Fruit fly (Drosophila melanogaster) whole organism, embryonic: ENCODE data around the gene Zw.
A peak's percentile ranks its signal among the peaks of the same experiment; 100 is the strongest.

Experiments used
- Blimp-1 ChIP-seq: fragments of 200-800 bp; sonication (Bioruptor generic); optimal IDR thresholded peaks from 3 replicates; lab custom pipeline; 2018; ENCODE audit warnings: missing biosample characterization, missing genetic modification characterization, mild to moderate bottlenecking, moderate library complexity, missing genetic modification reagents
- CG1024 ChIP-seq: fragments of 200-800 bp; sonication (Bioruptor generic); IDR thresholded peaks from 2 replicates; pipeline ENCODE4 v1.3.6; 2022; ENCODE audit warnings: missing biosample characterization, missing genetic modification characterization
- CG11504 ChIP-seq: fragments of 200-800 bp; sonication (Bioruptor generic); optimal IDR thresholded peaks from 3 replicates; lab custom pipeline; 2019; ENCODE audit warnings: missing biosample characterization, mild to moderate bottlenecking, missing genetic modification characterization, moderate library complexity
- CG12744 ChIP-seq: fragments of 200-800 bp; sonication (Bioruptor generic); optimal IDR thresholded peaks from 2 replicates; lab custom pipeline; 2016; ENCODE audit warnings: missing biosample characterization, missing genetic modification characterization
- CG14965 ChIP-seq: fragments of 200-800 bp; sonication (Bioruptor generic); optimal IDR thresholded peaks from 2 replicates; lab custom pipeline; 2016; ENCODE audit warnings: missing biosample characterization, missing genetic modification characterization, borderline replicate concordance
- CG15073 ChIP-seq: fragments of 200-800 bp; sonication (Bioruptor generic); optimal IDR thresholded peaks from 2 replicates; lab custom pipeline; 2016; ENCODE audit warnings: missing biosample characterization, missing genetic modification characterization
- CG1602 ChIP-seq: fragments of 200-800 bp; sonication (Bioruptor generic); optimal IDR thresholded peaks from 3 replicates; lab custom pipeline; 2016; ENCODE audit warnings: missing biosample characterization, missing genetic modification characterization
- CG1792 ChIP-seq: fragments of 200-800 bp; sonication (Bioruptor generic); optimal IDR thresholded peaks from 2 replicates; lab custom pipeline; 2016; ENCODE audit warnings: missing biosample characterization, missing genetic modification characterization
- CG18599 ChIP-seq: fragments of 200-800 bp; sonication (Bioruptor generic); optimal IDR thresholded peaks from 3 replicates; lab custom pipeline; 2017; ENCODE audit warnings: missing biosample characterization, missing genetic modification characterization, mild to moderate bottlenecking, moderate library complexity, missing genetic modification reagents
- CG32767 ChIP-seq: fragments of 200-800 bp; sonication (Bioruptor generic); IDR thresholded peaks from 2 replicates; pipeline ENCODE4 v1.3.6; 2022; ENCODE audit warnings: missing biosample characterization, missing genetic modification characterization
- CG3281 ChIP-seq: fragments of 200-800 bp; sonication (Bioruptor generic); optimal IDR thresholded peaks from 3 replicates; lab custom pipeline; 2017; ENCODE audit warnings: missing biosample characterization, mild to moderate bottlenecking, missing genetic modification characterization
- CG33557 ChIP-seq: fragments of 200-800 bp; sonication (Bioruptor generic); optimal IDR thresholded peaks from 2 replicates; lab custom pipeline; 2019; ENCODE audit warnings: missing biosample characterization, mild to moderate bottlenecking, missing genetic modification characterization, moderate library complexity
- CG7987 ChIP-seq: fragments of 200-800 bp; sonication (Bioruptor generic); optimal IDR thresholded peaks from 2 replicates; lab custom pipeline; 2018; ENCODE audit warnings: missing biosample characterization, mild to moderate bottlenecking, missing genetic modification characterization, moderate library complexity
- CG8924 ChIP-seq: fragments of 200-800 bp; optimal IDR thresholded peaks from 3 replicates; lab custom pipeline; 2019; ENCODE audit warnings: missing biosample characterization, mild to moderate bottlenecking, missing genetic modification characterization, moderate library complexity
- CHES-1-like ChIP-seq: fragments of 200-800 bp; sonication (Bioruptor generic); optimal IDR thresholded peaks from 2 replicates; lab custom pipeline; 2016; ENCODE audit warnings: missing biosample characterization, missing genetic modification characterization
- Dip3 ChIP-seq: fragments of 200-800 bp; sonication (Bioruptor generic); optimal IDR thresholded peaks from 3 replicates; lab custom pipeline; 2016; ENCODE audit warnings: missing biosample characterization, missing genetic modification characterization
- Eip74EF ChIP-seq, 2 experiments: fragments of 200-800 bp in 1 of 2; fragments of >200 bp in 1 of 2; sonication (Bioruptor generic) in 1 of 2; optimal IDR thresholded peaks; 2 replicates each; lab custom pipeline; 2017 to 2019; ENCODE audit warnings: missing biosample characterization in 2 of 2, missing genetic modification characterization in 2 of 2, mild to moderate bottlenecking in 1 of 2, moderate library complexity in 1 of 2
- Gsc ChIP-seq: fragments of 200-800 bp; sonication (Bioruptor generic); IDR thresholded peaks from 2 replicates; pipeline ENCODE4 v1.3.6; 2022; ENCODE audit warnings: missing biosample characterization, missing genetic modification characterization
- Gug ChIP-seq: fragments of 200-800 bp; sonication (Bioruptor generic); IDR thresholded peaks from 4 replicates; pipeline ENCODE4 v1.3.6; 2022; ENCODE audit warnings: missing biosample characterization, missing genetic modification characterization
- HLHmδ ChIP-seq: fragments of 200-800 bp; sonication (Bioruptor generic); optimal IDR thresholded peaks from 2 replicates; lab custom pipeline; 2018; ENCODE audit warnings: missing biosample characterization, mild to moderate bottlenecking, missing genetic modification characterization, moderate library complexity
- Hr78 ChIP-seq, 2 experiments: fragments of 200-800 bp in 1 of 2; fragments of >200 bp in 1 of 2; sonication (Bioruptor generic) in 1 of 2; optimal IDR thresholded peaks; 2 replicates each; lab custom pipeline; 2017 to 2019; ENCODE audit warnings: missing biosample characterization in 2 of 2, missing genetic modification characterization in 2 of 2, mild to moderate bottlenecking in 1 of 2, moderate library complexity in 1 of 2
- Jarid2 ChIP-seq: fragments of 200-800 bp; sonication (Bioruptor generic); optimal IDR thresholded peaks from 3 replicates; lab custom pipeline; 2017; ENCODE audit warnings: mild to moderate bottlenecking, missing biosample characterization, missing genetic modification reagents, missing genetic modification characterization
- Mrtf ChIP-seq: fragments of 200-800 bp; sonication (Bioruptor generic); IDR thresholded peaks from 3 replicates; pipeline ENCODE4 v1.3.6; 2022; ENCODE audit warnings: missing biosample characterization, missing genetic modification characterization
- Oli ChIP-seq: fragments of 200-800 bp; sonication (Bioruptor generic); optimal IDR thresholded peaks from 2 replicates; lab custom pipeline; 2018; ENCODE audit warnings: missing biosample characterization, mild to moderate bottlenecking, missing genetic modification characterization, moderate library complexity
- Tbp ChIP-seq: fragments of >200 bp; optimal IDR thresholded peaks from 2 replicates; lab custom pipeline; 2018; ENCODE audit warnings: missing biosample characterization, missing genetic modification characterization
- amos ChIP-seq: fragments of 200-800 bp; sonication (Bioruptor generic); IDR thresholded peaks from 2 replicates; pipeline ENCODE4 v1.3.6; 2022; ENCODE audit warnings: missing biosample characterization, missing genetic modification characterization; ENCODE audit not compliant: partially characterized antibody
- ase ChIP-seq: fragments of 200-800 bp; sonication (Bioruptor generic); IDR thresholded peaks from 3 replicates; pipeline ENCODE4 v1.3.6; 2022; ENCODE audit warnings: missing biosample characterization, missing genetic modification characterization
- cato ChIP-seq: fragments of 200-800 bp; sonication (Bioruptor generic); optimal IDR thresholded peaks from 2 replicates; lab custom pipeline; 2016; ENCODE audit warnings: missing biosample characterization, missing genetic modification characterization, borderline replicate concordance
- chinmo ChIP-seq: fragments of 200-800 bp; sonication (Bioruptor generic); IDR thresholded peaks from 4 replicates; pipeline ENCODE4 v1.3.6; 2022; ENCODE audit warnings: missing biosample characterization, missing genetic modification characterization; ENCODE audit not compliant: partially characterized antibody
- crp ChIP-seq, 2 experiments: fragments of 200-800 bp; sonication (Bioruptor generic); optimal IDR thresholded peaks; 2 replicates in 1 of 2; 3 replicates in 1 of 2; lab custom pipeline; 2017; ENCODE audit warnings: missing biosample characterization in 2 of 2, missing genetic modification characterization in 2 of 2, mild to moderate bottlenecking in 1 of 2, moderate library complexity in 1 of 2
- cwo ChIP-seq: fragments of 200-800 bp; sonication (Bioruptor generic); optimal IDR thresholded peaks from 3 replicates; lab custom pipeline; 2017; ENCODE audit warnings: missing biosample characterization, missing genetic modification characterization, mild to moderate bottlenecking, moderate library complexity, missing genetic modification reagents
- ems ChIP-seq: fragments of 200-800 bp; sonication (Bioruptor generic); optimal IDR thresholded peaks from 3 replicates; lab custom pipeline; 2016; ENCODE audit warnings: missing biosample characterization, missing genetic modification characterization
- fd96Cb ChIP-seq: fragments of 200-800 bp; sonication (Bioruptor generic); optimal IDR thresholded peaks from 2 replicates; lab custom pipeline; 2018; ENCODE audit warnings: missing biosample characterization, mild to moderate bottlenecking, missing genetic modification characterization, moderate library complexity
- gt ChIP-seq: fragments of 200-800 bp; sonication (Bioruptor generic); IDR thresholded peaks from 2 replicates; pipeline ENCODE4 v1.3.6; 2022; ENCODE audit warnings: missing biosample characterization, missing genetic modification characterization
- hkb ChIP-seq, 2 experiments: fragments of 200-800 bp in 1 of 2; fragments of >200 bp in 1 of 2; sonication (Bioruptor generic) in 1 of 2; IDR thresholded peaks in 1 of 2; optimal IDR thresholded peaks in 1 of 2; 2 replicates each; pipeline versions ENCODE4 v1.3.6 to Lab custom; 2017 to 2022; ENCODE audit warnings: missing biosample characterization in 1 of 2, missing genetic modification characterization in 1 of 2
- insv ChIP-seq, 2 experiments: fragments of 200-800 bp; sonication (Bioruptor generic); optimal IDR thresholded peaks; 3 replicates each; lab custom pipeline; 2016 to 2018; ENCODE audit warnings: missing biosample characterization in 2 of 2, missing genetic modification characterization in 2 of 2
- lola ChIP-seq, 3 experiments: fragments of >200 bp in 2 of 3; fragments of 200-800 bp in 1 of 3; sonication (Bioruptor generic) in 1 of 3; optimal IDR thresholded peaks; 2 replicates each; lab custom pipeline; 2017 to 2019; ENCODE audit warnings: missing biosample characterization in 3 of 3, missing genetic modification characterization in 3 of 3, mild to moderate bottlenecking in 1 of 3, moderate library complexity in 1 of 3
- lov ChIP-seq, 2 experiments: fragments of 200-800 bp in 1 of 2; fragments of >200 bp in 1 of 2; sonication (Bioruptor generic) in 1 of 2; IDR thresholded peaks in 1 of 2; optimal IDR thresholded peaks in 1 of 2; 2 replicates in 1 of 2; 3 replicates in 1 of 2; pipeline versions ENCODE4 v1.3.6 to Lab custom; 2017 to 2022; ENCODE audit warnings: missing biosample characterization in 1 of 2, missing genetic modification characterization in 1 of 2
- nom ChIP-seq: fragments of 200-800 bp; sonication (Bioruptor generic); optimal IDR thresholded peaks from 2 replicates; lab custom pipeline; 2017; ENCODE audit warnings: missing biosample characterization, missing genetic modification characterization, mild to moderate bottlenecking, moderate library complexity, missing genetic modification reagents
- onecut ChIP-seq: fragments of 200-800 bp; sonication (Bioruptor generic); IDR thresholded peaks from 2 replicates; pipeline ENCODE4 v1.3.6; 2022; ENCODE audit warnings: missing biosample characterization, missing genetic modification characterization
- run ChIP-seq: fragments of 200-800 bp; sonication (Bioruptor generic); optimal IDR thresholded peaks from 3 replicates; lab custom pipeline; 2018; ENCODE audit warnings: missing biosample characterization, mild to moderate bottlenecking, missing genetic modification characterization
- schlank ChIP-seq: fragments of 200-800 bp; sonication (Bioruptor generic); optimal IDR thresholded peaks from 2 replicates; lab custom pipeline; 2018; ENCODE audit warnings: missing biosample characterization, mild to moderate bottlenecking, missing genetic modification characterization
- ttk ChIP-seq: fragments of 200-800 bp; sonication (Bioruptor generic); IDR thresholded peaks from 2 replicates; pipeline ENCODE4 v2.1.2; 2022; ENCODE audit warnings: missing biosample characterization, missing genetic modification characterization
- usp ChIP-seq: fragments of >200 bp; optimal IDR thresholded peaks from 2 replicates; lab custom pipeline; 2017; ENCODE audit warnings: missing biosample characterization, missing genetic modification characterization
- yki ChIP-seq: fragments of >200 bp; optimal IDR thresholded peaks from 3 replicates; lab custom pipeline; 2018
- zfh1 ChIP-seq: fragments of 200-800 bp; sonication (Bioruptor generic); IDR thresholded peaks from 3 replicates; pipeline ENCODE4 v1.3.6; 2022; ENCODE audit warnings: missing biosample characterization, missing genetic modification characterization

Zw gene

DNA sequence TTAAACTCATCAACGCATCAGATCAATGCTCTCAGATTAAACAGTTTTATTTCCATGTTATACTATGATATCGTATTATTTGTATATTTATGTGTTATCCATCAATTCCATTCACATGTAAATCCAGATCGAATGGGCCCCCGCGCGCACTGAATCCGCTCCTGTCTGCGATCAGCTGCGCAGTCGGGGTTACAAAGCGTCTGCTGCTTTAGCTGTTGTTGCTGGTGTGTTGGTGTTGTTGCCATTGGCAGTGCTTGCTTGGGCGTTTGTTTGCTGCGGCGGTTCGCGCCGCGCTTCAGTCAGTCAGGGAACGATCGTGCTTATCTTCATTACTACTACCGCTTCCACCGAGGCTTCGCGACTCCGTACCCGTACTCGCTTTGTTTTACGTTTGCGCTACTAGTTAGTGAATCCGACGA lies at the start of gene Zw (continued):
- TF ChIP-seq fd96Cb (peak; percentile 25), schlank (tag; lab: Kevin White, UChicago) (peak; percentile 0), CG14965 (GFP tag; lab: Kevin White, UChicago) (no peak), CG1024 (GFP tag; lab: Robert Waterston, UW) (0 out of 2 replicates have a peak, but pooled peaks have one; percentile 7), nom (GFP tag; lab: Kevin White, UChicago) (peak; percentile 11), amos (GFP tag; lab: Robert Waterston, UW) (peak; percentile 67), CG32767 (GFP tag; lab: Robert Waterston, UW) (no peak), Dip3 (GFP tag; lab: Kevin White, UChicago) (peak; percentile 56), Blimp-1 (no peak), insv (GFP tag; optimal IDR thresholded peaks at IDR 0.05; lab: Kevin White, UChicago) (no peak), ttk (GFP tag; lab: Robert Waterston, UW) (peak; percentile 45; the same call in 1 of the 2 replicates), CG3281 (peak; percentile 14), Gsc (GFP tag; lab: Robert Waterston, UW) (0 out of 2 replicates have a peak, but pooled peaks have one; percentile 16), CG18599 (GFP tag; lab: Kevin White, UChicago) (peak; percentile 14), run (tag; lab: Kevin White, UChicago) (no peak), lov (optimal IDR thresholded peaks at IDR 0.05; lab: Kevin White, UChicago) (no peak), lov (GFP tag; IDR thresholded peaks at IDR 0.05; lab: Robert Waterston, UW) (no peak), CG1602 (GFP tag; lab: Kevin White, UChicago) (peak; percentile 25), cato (no peak), CHES-1-like (GFP tag; lab: Kevin White, UChicago) (no peak), Eip74EF (GFP tag; optimal IDR thresholded peaks at IDR 0.05; lab: Kevin White, UChicago) (no peak), Oli (tag; lab: Kevin White, UChicago) (peak; percentile 33), chinmo (peak; percentile 95), zfh1 (GFP tag; lab: Robert Waterston, UW) (peak; percentile 62; the same call in 2 of the 3 replicates), CG7987 (no peak), Hr78 (GFP tag; optimal IDR thresholded peaks at IDR 0.05; lab: Kevin White, UChicago) (no peak), HLHmδ (GFP tag; lab: Kevin White, UChicago) (peak; percentile 54), onecut (GFP tag; lab: Robert Waterston, UW) (0 out of 2 replicates have a peak, but pooled peaks have one; percentile 28), hkb (optimal IDR thresholded peaks at IDR 0.05; lab: Kevin White, UChicago) (no peak), hkb (GFP tag; IDR thresholded peaks at IDR 0.05; lab: Robert Waterston, UW) (peak; percentile 27; the same call in 1 of the 2 replicates), crp (GFP tag; optimal IDR thresholded peaks at IDR 0.05; lab: Kevin White, UChicago) (peak in 1 of 2 experiments; percentile 70), CG8924 (peak; percentile 1), CG33557 (GFP tag; lab: Kevin White, UChicago) (peak; percentile 29), lola (GFP tag; optimal IDR thresholded peaks at IDR 0.05; lab: Kevin White, UChicago) (peak in 1 of 3 experiments; percentile 22), gt (GFP tag; lab: Robert Waterston, UW) (no peak), CG11504 (tag; lab: Kevin White, UChicago) (peak; percentile 35), CG15073 (no peak), Jarid2 (no peak), Gug (GFP tag; lab: Robert Waterston, UW) (peak; percentile 93), Mrtf (peak; percentile 64; the same call in 2 of the 3 replicates), ase (peak; percentile 46; the same call in 1 of the 3 replicates), CG12744 (peak; percentile 36), usp (GFP tag; lab: Kevin White, UChicago) (no peak), ems (GFP tag; lab: Kevin White, UChicago) (no peak), yki (lab: Kevin White, UChicago) (no peak), CG1792 (no peak), cwo (GFP tag; lab: Kevin White, UChicago) (no peak), Tbp (GFP tag; lab: Kevin White, UChicago) (no peak)
